Worm (Caenorhabditis elegans) whole organism, L4/young adult: ENCODE measurements around the gene trcs-2.

Source experiments
- dao-5 ChIP-seq: sonication (generic microtip); optimal IDR thresholded peaks from 2 replicates; lab custom pipeline; 2016; ENCODE audit warnings: missing genotype, missing genetic modification characterization, moderate library complexity, missing compliant biosample characterization
- him-1 ChIP-seq: sonication (generic microtip); optimal IDR thresholded peaks from 2 replicates; lab custom pipeline; 2016; ENCODE audit warnings: missing genotype, missing genetic modification reagents, missing genetic modification characterization, missing compliant biosample characterization

DNA sequence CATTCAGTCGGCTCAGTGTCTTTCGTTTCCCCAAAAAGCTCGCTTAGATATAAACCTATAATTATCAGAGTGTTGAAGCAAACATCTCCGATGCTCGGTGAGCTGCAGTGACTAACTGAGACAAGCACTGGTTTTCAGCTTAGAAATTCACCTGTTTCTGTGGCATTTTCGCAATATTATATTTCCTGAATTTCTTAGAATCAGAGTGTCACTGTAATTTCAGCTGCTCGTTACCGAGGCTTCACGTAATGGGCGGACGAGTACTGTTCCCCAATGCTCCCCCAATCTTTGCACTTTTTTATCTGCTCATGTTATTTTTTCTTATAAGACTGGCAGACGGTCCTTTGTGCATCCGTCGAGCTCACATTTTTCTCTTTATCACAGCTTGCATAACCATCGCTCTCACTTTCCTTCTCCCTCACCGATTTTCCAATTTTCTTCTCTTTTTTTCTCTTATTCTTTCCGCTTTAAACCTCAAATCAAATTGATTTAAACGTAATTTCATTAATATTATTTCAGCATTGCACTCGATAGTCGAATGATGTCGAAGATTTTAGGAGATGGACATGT, at the start of gene trcs-2:
- TF ChIP-seq dao-5 (tag; lab: Kevin White, UChicago) (no peak), him-1 (no peak)
